Fruit fly (Drosophila melanogaster): ENCODE measurements around the gene Efa6.

dm6 chr3R:22639239-22639858 is 51.8 kb downstream of the Efa6 start, which contains the start of the genes loco and wake:
- TF ChIP-seq Met (GFP tag; optimal IDR thresholded peaks at IDR 0.05) (no peak), CG11902 (GFP tag; optimal IDR thresholded peaks at IDR 0.05) (no peak), CG11762 (GFP tag; optimal IDR thresholded peaks at IDR 0.05; ENCODE audit: insufficient read depth) (no peak), pdm3 (GFP tag; optimal IDR thresholded peaks at IDR 0.05) (no peak), Gug (GFP tag; IDR thresholded peaks at IDR 0.05) (no peak), Sox14 (GFP tag; optimal IDR thresholded peaks at IDR 0.05) (no peak), CG6854 (GFP tag; optimal IDR thresholded peaks at IDR 0.05) (no peak), CG8632 (GFP tag; optimal IDR thresholded peaks at IDR 0.05) (no peak), fd59A (GFP tag; optimal IDR thresholded peaks at IDR 0.05) (no peak), CG1621 (tag; optimal IDR thresholded peaks at IDR 0.05) (no peak), acj6 (GFP tag; optimal IDR thresholded peaks at IDR 0.05) (no peak)

Data from whole organism, prepupa.